Fruit fly (Drosophila melanogaster) whole organism, wandering third instar larva: ENCODE measurements around the gene Atpalpha.

ENCODE experiments used
- Abd-B ChIP-seq: fragments of >200 bp; optimal IDR thresholded peaks from 2 replicates; lab custom pipeline; 2017; ENCODE audit warnings: missing biosample characterization, missing genetic modification characterization
- CG9705 ChIP-seq: fragments of 200-800 bp; sonication (Bioruptor generic); optimal IDR thresholded peaks from 2 replicates; lab custom pipeline; 2018; ENCODE audit warnings: missing biosample characterization, mild to moderate bottlenecking, missing genetic modification characterization
- CrebA ChIP-seq: fragments of 200-800 bp; sonication (Bioruptor generic); optimal IDR thresholded peaks from 2 replicates; lab custom pipeline; 2016; ENCODE audit warnings: missing biosample characterization, mild to moderate bottlenecking, missing genetic modification characterization, borderline replicate concordance
- Dif ChIP-seq: fragments of 200-275, 200-300 bp; sonication (Bioruptor generic); optimal IDR thresholded peaks from 2 replicates; lab custom pipeline; 2018; ENCODE audit warnings: missing biosample characterization, missing genetic modification characterization; ENCODE audit not compliant: partially characterized antibody
- HLH106 ChIP-seq: fragments of 200-800 bp; optimal IDR thresholded peaks from 3 replicates; lab custom pipeline; 2019; ENCODE audit warnings: missing biosample characterization, mild to moderate bottlenecking, missing genetic modification characterization, moderate library complexity
- Mio ChIP-seq: sonication (Bioruptor generic); optimal IDR thresholded peaks from 2 replicates; lab custom pipeline; 2016; ENCODE audit warnings: missing biosample characterization, missing genetic modification characterization
- Myc ChIP-seq: fragments of >200 bp; optimal IDR thresholded peaks from 2 replicates; lab custom pipeline; 2017
- N ChIP-seq: fragments of >200 bp; optimal IDR thresholded peaks from 2 replicates; lab custom pipeline; 2018; ENCODE audit warnings: missing biosample characterization, missing external identifiers, missing genetic modification characterization
- OdsH ChIP-seq: fragments of 200-800 bp; sonication (Bioruptor generic); optimal IDR thresholded peaks from 2 replicates; lab custom pipeline; 2016; ENCODE audit warnings: missing biosample characterization, mild to moderate bottlenecking, missing genetic modification characterization
- Rel ChIP-seq, 2 experiments: fragments of 200-800 bp; sonication (Bioruptor generic) in 1 of 2; optimal IDR thresholded peaks; 2 replicates in 1 of 2; 3 replicates in 1 of 2; lab custom pipeline; 2016 to 2019; ENCODE audit warnings: mild to moderate bottlenecking in 2 of 2, missing biosample characterization in 2 of 2, missing genetic modification characterization in 2 of 2, moderate library complexity in 1 of 2
- Sp1 ChIP-seq: fragments of 200-800 bp; sonication (Bioruptor generic); optimal IDR thresholded peaks from 3 replicates; lab custom pipeline; 2019; ENCODE audit warnings: missing biosample characterization, mild to moderate bottlenecking, missing genetic modification characterization, moderate library complexity
- Vsx2 ChIP-seq: fragments of 200-300, 225-300 bp; sonication (Bioruptor generic); optimal IDR thresholded peaks from 2 replicates; lab custom pipeline; 2018; ENCODE audit warnings: missing biosample characterization, missing genetic modification characterization; ENCODE audit not compliant: partially characterized antibody
- br ChIP-seq: fragments of 200-800 bp; sonication (Bioruptor generic); optimal IDR thresholded peaks from 2 replicates; lab custom pipeline; 2016; ENCODE audit warnings: missing biosample characterization, missing genetic modification characterization
- brk ChIP-seq: fragments of 200-800 bp; sonication (Bioruptor generic); optimal IDR thresholded peaks from 2 replicates; lab custom pipeline; 2016; ENCODE audit warnings: missing biosample characterization, mild to moderate bottlenecking, missing genetic modification characterization
- dl ChIP-seq, 2 experiments: fragments of 175-275, 200-275 bp in 1 of 2; fragments of 200-275 bp in 1 of 2; sonication (Bioruptor generic); optimal IDR thresholded peaks; lab custom pipeline; 2018; ENCODE audit warnings: mild to moderate bottlenecking in 2 of 2, missing biosample characterization in 2 of 2, missing genetic modification characterization in 2 of 2, moderate library complexity in 2 of 2; ENCODE audit not compliant: partially characterized antibody in 2 of 2, insufficient read depth in 1 of 2
- dmrt93B ChIP-seq: fragments of 200-800 bp; sonication (Bioruptor generic); optimal IDR thresholded peaks from 2 replicates; lab custom pipeline; 2018; ENCODE audit warnings: missing biosample characterization, mild to moderate bottlenecking, missing genetic modification characterization
- dsf ChIP-seq: sonication (Bioruptor generic); optimal IDR thresholded peaks from 2 replicates; lab custom pipeline; 2016; ENCODE audit warnings: missing biosample characterization, missing genetic modification characterization, borderline replicate concordance
- foxo ChIP-seq, 2 experiments: fragments of 200-800 bp; sonication (Bioruptor generic); optimal IDR thresholded peaks; 2 replicates in 1 of 2; 3 replicates in 1 of 2; lab custom pipeline; 2016 to 2017; ENCODE audit warnings: missing biosample characterization in 2 of 2, missing genetic modification characterization in 2 of 2
- h ChIP-seq: fragments of 200-800 bp; sonication (Bioruptor generic); optimal IDR thresholded peaks from 3 replicates; lab custom pipeline; 2016; ENCODE audit warnings: missing biosample characterization, mild to moderate bottlenecking, missing genetic modification characterization
- jim ChIP-seq: fragments of 175-275, 200-325 bp; sonication (Bioruptor generic); optimal IDR thresholded peaks from 2 replicates; lab custom pipeline; 2016; ENCODE audit warnings: missing biosample characterization, mild to moderate bottlenecking, missing genetic modification characterization
- lola ChIP-seq: fragments of >200 bp; optimal IDR thresholded peaks from 2 replicates; lab custom pipeline; 2017; ENCODE audit warnings: missing biosample characterization, missing genetic modification characterization
- psq ChIP-seq: fragments of 200-800 bp; sonication (Bioruptor generic); optimal IDR thresholded peaks from 3 replicates; lab custom pipeline; 2017; ENCODE audit warnings: missing biosample characterization, mild to moderate bottlenecking, missing genetic modification characterization, moderate library complexity
- rgr ChIP-seq: fragments of 200-800 bp; sonication (Bioruptor generic); optimal IDR thresholded peaks from 3 replicates; lab custom pipeline; 2016; ENCODE audit warnings: missing biosample characterization, mild to moderate bottlenecking, missing genetic modification characterization
- sage ChIP-seq: fragments of 200-800 bp; sonication (Bioruptor generic); optimal IDR thresholded peaks from 2 replicates; lab custom pipeline; 2016; ENCODE audit warnings: missing biosample characterization, mild to moderate bottlenecking, missing genetic modification characterization
- sv ChIP-seq: fragments of 200-800 bp; sonication (Bioruptor generic); optimal IDR thresholded peaks from 3 replicates; lab custom pipeline; 2016; ENCODE audit warnings: missing biosample characterization, missing genetic modification characterization
- tai ChIP-seq: sonication (Bioruptor generic); optimal IDR thresholded peaks from 2 replicates; lab custom pipeline; 2016; ENCODE audit warnings: missing biosample characterization, missing genetic modification characterization
- woc ChIP-seq: sonication (Bioruptor generic); optimal IDR thresholded peaks from 2 replicates; lab custom pipeline; 2016; ENCODE audit warnings: missing biosample characterization, mild to moderate bottlenecking, missing genetic modification characterization

Atpalpha gene

dm6 chr3R:20961993-20962392 lies 13.5 kb downstream of the Atpalpha start:
- no peak for TF ChIP-seq OdsH
- TF ChIP-seq jim (GFP tag; lab: Kevin White, UChicago) = no peak

dm6 chr3R:20962965-20963364 lies 14.5 kb downstream of the Atpalpha start:
- TF ChIP-seq psq (GFP tag; lab: Kevin White, UChicago) (no peak), Sp1 (GFP tag; lab: Kevin White, UChicago) (no peak), Mio (no peak), tai (GFP tag; lab: Kevin White, UChicago) (no peak), Myc (lab: Kevin White, UChicago) (no peak)

dm6 chr3R:20976649-20977048 lies 28.1 kb downstream of the Atpalpha start:
- TF ChIP-seq dmrt93B = no peak
- TF ChIP-seq CG9705 (GFP tag; lab: Kevin White, UChicago) = no peak
- no peak for TF ChIP-seq brk (GFP tag; lab: Kevin White, UChicago)
- no peak for TF ChIP-seq CrebA
- TF ChIP-seq woc (GFP tag; lab: Kevin White, UChicago) = no peak
- no peak for TF ChIP-seq lola
- no peak for TF ChIP-seq Abd-B
- no peak for TF ChIP-seq rgr
- no peak for TF ChIP-seq foxo (GFP tag; optimal IDR thresholded peaks at IDR 0.05; lab: Kevin White, UChicago)

dm6 chr3R:20977846-20978295 lies 29.4 kb downstream of the Atpalpha start, which contains the start of gene Calx:
Gene Calx, plus strand, starts transcription at chr3R:20978183.
- TF ChIP-seq sage (GFP tag; lab: Kevin White, UChicago) = no peak
- peak; percentile 76 for TF ChIP-seq h (GFP tag; lab: Kevin White, UChicago)
- TF ChIP-seq dl (GFP tag; optimal IDR thresholded peaks at IDR 0.05; lab: Kevin White, UChicago; ENCODE audit: insufficient read depth in 1 of 2, partially characterized antibody in 2 of 2) = peak; percentile 28 to 37

dm6 chr3R:20984087-20984486 lies 35.6 kb downstream of the Atpalpha start:
- TF ChIP-seq dsf (GFP tag; lab: Kevin White, UChicago) (no peak), Myc (lab: Kevin White, UChicago) (peak; percentile 43)
- TF ChIP-seq, all 38 proteins: peak for 1

- TF ChIP-seq psq (GFP tag; lab: Kevin White, UChicago) = no peak
- no peak for TF ChIP-seq h (GFP tag; lab: Kevin White, UChicago)
- TF ChIP-seq sv (GFP tag; lab: Kevin White, UChicago) = no peak
- no peak for TF ChIP-seq tai (GFP tag; lab: Kevin White, UChicago)
Measured at dm6 chr3R:20984902-20985301, 36.4 kb downstream of the Atpalpha start.

dm6 chr3R:20985592-20985991 lies 37.1 kb downstream of the Atpalpha start:
- TF ChIP-seq Dif (GFP tag; lab: Kevin White, UChicago) (no peak), Rel (GFP tag; optimal IDR thresholded peaks at IDR 0.05; lab: Kevin White, UChicago) (no peak), Rel (tag; optimal IDR thresholded peaks at IDR 0.05; lab: Kevin White, UChicago) (no peak), h (GFP tag; lab: Kevin White, UChicago) (peak; percentile 59), HLH106 (tag; lab: Kevin White, UChicago) (no peak), Vsx2 (GFP tag; lab: Kevin White, UChicago) (peak; percentile 1), foxo (GFP tag; optimal IDR thresholded peaks at IDR 0.05; lab: Kevin White, UChicago) (no peak), Sp1 (GFP tag; lab: Kevin White, UChicago) (no peak), sage (GFP tag; lab: Kevin White, UChicago) (no peak), CrebA (peak; percentile 54), br (peak; percentile 14), rgr (peak; percentile 2), dl (GFP tag; optimal IDR thresholded peaks at IDR 0.05; lab: Kevin White, UChicago; ENCODE audit: insufficient read depth in 1 of 2, partially characterized antibody in 2 of 2) (no peak), N (GFP tag; lab: Kevin White, UChicago) (no peak), dsf (GFP tag; lab: Kevin White, UChicago) (no peak), brk (GFP tag; lab: Kevin White, UChicago) (no peak), Abd-B (no peak)
